Fruit fly (Drosophila melanogaster) whole organism, embryonic: ENCODE measurements around the gene CG10738.

Experiments used
- Antp ChIP-seq: fragments of 200-800 bp; sonication (Bioruptor generic); optimal IDR thresholded peaks from 3 replicates; lab custom pipeline; 2016; ENCODE audit warnings: missing biosample characterization, missing genetic modification characterization
- Atf-2 ChIP-seq: fragments of 200-800 bp; sonication (Bioruptor generic); optimal IDR thresholded peaks from 2 replicates; lab custom pipeline; 2016; ENCODE audit warnings: missing biosample characterization, missing genetic modification characterization
- B-H2 ChIP-seq: fragments of 200-800 bp; sonication (Bioruptor generic); optimal IDR thresholded peaks from 2 replicates; lab custom pipeline; 2018; ENCODE audit warnings: missing biosample characterization, mild to moderate bottlenecking, missing genetic modification characterization
- BEAF-32 ChIP-seq: fragments of 200-800 bp; sonication (Bioruptor generic); optimal IDR thresholded peaks from 3 replicates; lab custom pipeline; 2017; ENCODE audit warnings: missing biosample characterization, missing genetic modification characterization, mild to moderate bottlenecking, moderate library complexity, missing genetic modification reagents
- CG11695 ChIP-seq: fragments of 200-800 bp; sonication (Bioruptor generic); IDR thresholded peaks from 3 replicates; pipeline ENCODE4 v1.3.6; 2022; ENCODE audit warnings: missing biosample characterization, missing genetic modification characterization
- CG17186 ChIP-seq: fragments of 200-800 bp; sonication (Bioruptor generic); optimal IDR thresholded peaks from 3 replicates; lab custom pipeline; 2017; ENCODE audit warnings: missing biosample characterization, missing genetic modification reagents, missing genetic modification characterization
- CG2889 ChIP-seq: fragments of 200-800 bp; sonication (Bioruptor generic); IDR thresholded peaks from 3 replicates; pipeline ENCODE4 v1.3.6; 2022; ENCODE audit warnings: missing biosample characterization, missing genetic modification characterization
- CG34422 ChIP-seq: fragments of 200-800 bp; sonication (Bioruptor generic); IDR thresholded peaks from 3 replicates; pipeline ENCODE4 v1.3.6; 2022; ENCODE audit warnings: missing biosample characterization, missing genetic modification characterization
- CG4617 ChIP-seq: fragments of 200-800 bp; sonication (Bioruptor generic); optimal IDR thresholded peaks from 3 replicates; lab custom pipeline; 2016; ENCODE audit warnings: missing biosample characterization, missing genetic modification characterization, borderline replicate concordance
- CG6854 ChIP-seq: fragments of 200-800 bp; sonication (Bioruptor generic); optimal IDR thresholded peaks from 3 replicates; lab custom pipeline; 2017; ENCODE audit warnings: missing biosample characterization, mild to moderate bottlenecking, missing genetic modification characterization
- CG7987 ChIP-seq: fragments of 200-800 bp; sonication (Bioruptor generic); optimal IDR thresholded peaks from 2 replicates; lab custom pipeline; 2018; ENCODE audit warnings: missing biosample characterization, mild to moderate bottlenecking, missing genetic modification characterization, moderate library complexity
- CG9797 ChIP-seq: fragments of 200-800 bp; sonication (Bioruptor generic); optimal IDR thresholded peaks from 3 replicates; lab custom pipeline; 2018; ENCODE audit warnings: missing biosample characterization, mild to moderate bottlenecking, missing genetic modification characterization
- CG9876 ChIP-seq: fragments of 200-800 bp; sonication (Bioruptor generic); optimal IDR thresholded peaks from 2 replicates; lab custom pipeline; 2016; ENCODE audit warnings: missing biosample characterization, missing genetic modification characterization
- D ChIP-seq, 2 experiments: fragments of 200-800 bp in 1 of 2; fragments of >200 bp in 1 of 2; sonication (Bioruptor generic) in 1 of 2; optimal IDR thresholded peaks; 2 replicates in 1 of 2; 3 replicates in 1 of 2; lab custom pipeline; 2017; ENCODE audit warnings: mild to moderate bottlenecking in 1 of 2, missing biosample characterization in 1 of 2, missing genetic modification characterization in 1 of 2, missing genetic modification reagents in 1 of 2
- Dad ChIP-seq: fragments of 200-800 bp; sonication (Bioruptor generic); optimal IDR thresholded peaks from 3 replicates; lab custom pipeline; 2016; ENCODE audit warnings: missing biosample characterization, missing genetic modification characterization
- Dll ChIP-seq: fragments of 200-800 bp; sonication (Bioruptor generic); IDR thresholded peaks from 4 replicates; pipeline ENCODE4 v1.3.6; 2022; ENCODE audit warnings: missing biosample characterization, missing genetic modification characterization; ENCODE audit not compliant: partially characterized antibody
- Doc3 ChIP-seq: fragments of 200-800 bp; sonication (Bioruptor generic); IDR thresholded peaks from 3 replicates; pipeline ENCODE4 v1.3.6; 2022; ENCODE audit warnings: missing biosample characterization, missing genetic modification characterization; ENCODE audit not compliant: partially characterized antibody
- E2f2 ChIP-seq: fragments of 200-800 bp; sonication (Bioruptor generic); IDR thresholded peaks from 2 replicates; pipeline ENCODE4 v1.3.6; 2022; ENCODE audit warnings: missing biosample characterization, missing genetic modification characterization
- Ets97D ChIP-seq: fragments of 200-800 bp; sonication (Bioruptor generic); optimal IDR thresholded peaks from 3 replicates; lab custom pipeline; 2016; ENCODE audit warnings: missing biosample characterization, missing genetic modification characterization
- Fer2 ChIP-seq: fragments of 200-800 bp; sonication (Bioruptor generic); optimal IDR thresholded peaks from 2 replicates; lab custom pipeline; 2018; ENCODE audit warnings: missing biosample characterization, mild to moderate bottlenecking, missing genetic modification characterization, moderate library complexity
- H15 ChIP-seq: fragments of 200-800 bp; sonication (Bioruptor generic); IDR thresholded peaks from 3 replicates; pipeline ENCODE4 v1.3.6; 2022; ENCODE audit warnings: missing biosample characterization, missing genetic modification characterization
- HmgD ChIP-seq: fragments of 200-800 bp; sonication (Bioruptor generic); optimal IDR thresholded peaks from 3 replicates; lab custom pipeline; 2016; ENCODE audit warnings: missing biosample characterization, missing genetic modification characterization
- HmgZ ChIP-seq: fragments of 200-800 bp; sonication (Bioruptor generic); optimal IDR thresholded peaks from 2 replicates; lab custom pipeline; 2018; ENCODE audit warnings: missing biosample characterization, mild to moderate bottlenecking, missing genetic modification characterization
- Hmx ChIP-seq: fragments of 200-800 bp; sonication (Bioruptor generic); optimal IDR thresholded peaks from 2 replicates; lab custom pipeline; 2016; ENCODE audit warnings: missing biosample characterization, missing genetic modification characterization
- MBD-R2 ChIP-seq: fragments of 200-800 bp; sonication (Bioruptor generic); IDR thresholded peaks from 2 replicates; pipeline ENCODE4 v1.3.6; 2022; ENCODE audit warnings: missing biosample characterization, missing genetic modification characterization
- MESR4 ChIP-seq: fragments of 200-800 bp; sonication (Bioruptor generic); optimal IDR thresholded peaks from 2 replicates; lab custom pipeline; 2018; ENCODE audit warnings: missing biosample characterization, mild to moderate bottlenecking, missing genetic modification characterization, moderate library complexity
- Myb ChIP-seq: fragments of 200-800 bp; sonication (Bioruptor generic); optimal IDR thresholded peaks from 2 replicates; lab custom pipeline; 2016; ENCODE audit warnings: missing biosample characterization, missing genetic modification characterization
- Tbp ChIP-seq: fragments of >200 bp; optimal IDR thresholded peaks from 2 replicates; lab custom pipeline; 2018; ENCODE audit warnings: missing biosample characterization, missing genetic modification characterization
- abd-A ChIP-seq: fragments of 200-800 bp; sonication (Bioruptor generic); optimal IDR thresholded peaks from 3 replicates; lab custom pipeline; 2019; ENCODE audit warnings: missing biosample characterization, mild to moderate bottlenecking, missing genetic modification characterization, moderate library complexity
- bbx ChIP-seq: fragments of 200-800 bp; sonication (Bioruptor generic); IDR thresholded peaks from 2 replicates; pipeline ENCODE4 v1.3.6; 2022; ENCODE audit warnings: missing biosample characterization, missing genetic modification characterization; ENCODE audit not compliant: partially characterized antibody
- bsh ChIP-seq, 2 experiments: fragments of 200-800 bp; sonication (Bioruptor generic); optimal IDR thresholded peaks; 2 replicates each; lab custom pipeline; 2017 to 2018; ENCODE audit warnings: mild to moderate bottlenecking in 2 of 2, missing biosample characterization in 2 of 2, missing genetic modification characterization in 2 of 2, moderate library complexity in 1 of 2
- chinmo ChIP-seq: fragments of 200-800 bp; sonication (Bioruptor generic); IDR thresholded peaks from 4 replicates; pipeline ENCODE4 v1.3.6; 2022; ENCODE audit warnings: missing biosample characterization, missing genetic modification characterization; ENCODE audit not compliant: partially characterized antibody
- dysf ChIP-seq: fragments of 200-800 bp; sonication (Bioruptor generic); IDR thresholded peaks from 3 replicates; pipeline ENCODE4 v1.3.6; 2022; ENCODE audit warnings: missing biosample characterization, missing genetic modification characterization
- eyg ChIP-seq: fragments of 200-800 bp; sonication (Bioruptor generic); optimal IDR thresholded peaks from 3 replicates; lab custom pipeline; 2016; ENCODE audit warnings: missing biosample characterization, missing genetic modification characterization
- gcm2 ChIP-seq: fragments of 200-800 bp; sonication (Bioruptor generic); optimal IDR thresholded peaks from 2 replicates; lab custom pipeline; 2016; ENCODE audit warnings: missing biosample characterization, missing genetic modification characterization
- gem ChIP-seq: fragments of 200-800 bp; sonication (Bioruptor generic); optimal IDR thresholded peaks from 2 replicates; lab custom pipeline; 2019; ENCODE audit warnings: missing biosample characterization, mild to moderate bottlenecking, missing genetic modification characterization, moderate library complexity
- grau ChIP-seq: fragments of 200-800 bp; optimal IDR thresholded peaks from 3 replicates; lab custom pipeline; 2019; ENCODE audit warnings: missing biosample characterization, mild to moderate bottlenecking, missing genetic modification characterization, moderate library complexity
- gsb-n ChIP-seq: fragments of 200-800 bp; sonication (Bioruptor generic); optimal IDR thresholded peaks from 3 replicates; lab custom pipeline; 2018; ENCODE audit warnings: missing biosample characterization, mild to moderate bottlenecking, missing genetic modification characterization
- kni ChIP-seq: fragments of 200-800 bp; sonication (Bioruptor generic); optimal IDR thresholded peaks from 3 replicates; lab custom pipeline; 2017; ENCODE audit warnings: mild to moderate bottlenecking, missing biosample characterization, missing genetic modification reagents, missing genetic modification characterization
- lab ChIP-seq: fragments of 200-800 bp; sonication (Bioruptor generic); optimal IDR thresholded peaks from 3 replicates; lab custom pipeline; 2017; ENCODE audit warnings: missing biosample characterization, missing genetic modification characterization, mild to moderate bottlenecking, moderate library complexity, missing genetic modification reagents
- mld ChIP-seq: fragments of 200-800 bp; sonication (Bioruptor generic); IDR thresholded peaks from 3 replicates; pipeline ENCODE4 v1.3.6; 2022; ENCODE audit warnings: missing biosample characterization, missing genetic modification characterization; ENCODE audit not compliant: partially characterized antibody
- phol ChIP-seq: fragments of 200-800 bp; sonication (Bioruptor generic); optimal IDR thresholded peaks from 3 replicates; lab custom pipeline; 2018; ENCODE audit warnings: missing biosample characterization, mild to moderate bottlenecking, missing genetic modification characterization, moderate library complexity
- slbo ChIP-seq: fragments of 200-800 bp; sonication (Bioruptor generic); IDR thresholded peaks from 2 replicates; pipeline ENCODE4 v1.3.6; 2022; ENCODE audit warnings: missing biosample characterization, missing genetic modification characterization
- usp ChIP-seq: fragments of >200 bp; optimal IDR thresholded peaks from 2 replicates; lab custom pipeline; 2017; ENCODE audit warnings: missing biosample characterization, missing genetic modification characterization
- vvl ChIP-seq: fragments of 200-800 bp; sonication (Bioruptor generic); IDR thresholded peaks from 2 replicates; pipeline ENCODE4 v1.3.6; 2022; ENCODE audit warnings: missing biosample characterization, missing genetic modification characterization
- zfh1 ChIP-seq: fragments of 200-800 bp; sonication (Bioruptor generic); IDR thresholded peaks from 3 replicates; pipeline ENCODE4 v1.3.6; 2022; ENCODE audit warnings: missing biosample characterization, missing genetic modification characterization

Gene CG10738

dm6 chr3L:13499932-13500719 is 49.6 kb downstream of the CG10738 start (continued):
- TF ChIP-seq kni (GFP tag; lab: Kevin White, UChicago) (peak; percentile 5), H15 (no peak), usp (no peak), slbo (GFP tag; lab: Robert Waterston, UW) (0 out of 2 replicates have a peak, but pooled peaks have one; percentile 35), MBD-R2 (GFP tag; lab: Robert Waterston, UW) (no peak), Atf-2 (GFP tag; lab: Kevin White, UChicago) (no peak), bsh (GFP tag; optimal IDR thresholded peaks at IDR 0.05; lab: Kevin White, UChicago) (peak in 1 of 2 experiments; percentile 48)

- TF ChIP-seq Dad (no peak), abd-A (tag; lab: Kevin White, UChicago) (no peak), CG17186 (GFP tag; lab: Kevin White, UChicago) (peak; percentile 100), Fer2 (tag; lab: Kevin White, UChicago) (no peak), Myb (GFP tag; lab: Kevin White, UChicago) (peak; percentile 92), CG34422 (GFP tag; lab: Robert Waterston, UW) (peak; percentile 15; the same call in 1 of the 3 replicates), CG7987 (GFP tag; lab: Kevin White, UChicago) (peak; percentile 34), gsb-n (tag; lab: Kevin White, UChicago) (no peak), HmgD (GFP tag; lab: Kevin White, UChicago) (no peak), dysf (GFP tag; lab: Robert Waterston, UW) (no peak), CG11695 (GFP tag; lab: Robert Waterston, UW) (no peak), grau (no peak), Dll (peak; percentile 39; the same call in 2 of the 4 replicates), mld (GFP tag; lab: Robert Waterston, UW) (no peak), Ets97D (GFP tag; lab: Kevin White, UChicago) (peak; percentile 69), Doc3 (GFP tag; lab: Robert Waterston, UW) (no peak), gem (tag; lab: Kevin White, UChicago) (no peak), gcm2 (GFP tag; lab: Kevin White, UChicago) (no peak), zfh1 (GFP tag; lab: Robert Waterston, UW) (no peak), B-H2 (GFP tag; lab: Kevin White, UChicago) (no peak), HmgZ (tag; lab: Kevin White, UChicago) (peak; percentile 54), CG9797 (GFP tag; lab: Kevin White, UChicago) (peak; percentile 13), CG6854 (GFP tag; lab: Kevin White, UChicago) (no peak), phol (tag; lab: Kevin White, UChicago) (peak; percentile 27), eyg (GFP tag; lab: Kevin White, UChicago) (no peak), MESR4 (GFP tag; lab: Kevin White, UChicago) (peak; percentile 85), chinmo (0 out of 4 replicates have a peak, but pooled peaks have one; percentile 54), CG4617 (GFP tag; lab: Kevin White, UChicago) (peak; percentile 96), CG2889 (no peak), Hmx (GFP tag; lab: Kevin White, UChicago) (no peak), D (optimal IDR thresholded peaks at IDR 0.05; lab: Kevin White, UChicago) (peak; percentile 25), D (GFP tag; optimal IDR thresholded peaks at IDR 0.05; lab: Kevin White, UChicago) (no peak), Tbp (no peak), lab (GFP tag; lab: Kevin White, UChicago) (no peak), bbx (peak; percentile 57; the same call in 1 of the 2 replicates), vvl (GFP tag; lab: Robert Waterston, UW) (peak; percentile 53; the same call in 1 of the 2 replicates), E2f2 (GFP tag; lab: Robert Waterston, UW) (peak; percentile 84), BEAF-32 (peak; percentile 63), CG9876 (GFP tag; lab: Kevin White, UChicago) (no peak), Antp (no peak)
These were observed 52.0 kb downstream of the CG10738 start, which contains the start of gene Spt20 for dm6 chr3L:13502484-13503109. Gene Spt20 (plus strand): TSS chr3L:13502707.
